Fruit fly (Drosophila melanogaster): ENCODE measurements around the gene CG42779.

The CG42779 gene

DNA sequence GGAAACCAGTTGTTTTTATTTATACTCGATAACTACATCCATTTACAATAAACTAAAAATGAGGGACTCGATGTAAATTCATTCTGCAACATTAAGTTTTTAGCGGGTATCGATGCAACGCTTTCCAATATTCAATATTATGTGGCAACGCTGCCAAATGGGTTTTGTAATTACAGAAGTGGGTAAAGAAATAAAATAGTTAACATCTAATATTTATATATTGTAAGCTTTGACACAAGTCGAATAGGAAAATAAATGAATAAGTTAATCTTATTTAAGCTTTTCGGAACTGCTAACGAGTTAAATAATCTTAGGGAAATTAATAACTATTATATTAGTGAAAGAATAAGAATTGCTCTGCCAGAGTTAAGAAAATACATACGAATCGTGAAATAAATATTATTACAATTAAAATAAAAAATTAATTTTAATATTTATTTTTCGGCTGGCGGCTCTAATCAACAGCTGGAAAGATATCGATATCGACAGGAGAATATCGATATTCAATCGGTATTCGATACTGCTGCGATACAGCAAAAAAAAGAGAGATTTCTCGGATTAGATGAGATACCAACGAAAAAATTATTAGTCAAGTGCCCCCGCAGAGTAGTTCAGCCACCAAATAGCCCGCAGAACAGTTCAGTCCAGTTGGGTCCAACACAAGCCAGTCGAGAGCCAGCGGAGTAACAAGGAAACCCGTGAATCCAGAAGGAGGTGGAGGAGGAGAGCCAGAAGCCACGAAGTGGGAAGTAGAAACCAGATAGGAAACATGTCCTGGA is 36.2 kb upstream of the CG42779 start, which contains the start of gene GckIII (continued):
- TF ChIP-seq btn (GFP tag; optimal IDR thresholded peaks at IDR 0.05) (no peak), ap (GFP tag; IDR thresholded peaks at IDR 0.05) (no peak), HLH54F (GFP tag; optimal IDR thresholded peaks at IDR 0.05) (no peak), Nf-YC (tag; optimal IDR thresholded peaks at IDR 0.05) (no peak), NK7.1 (GFP tag; optimal IDR thresholded peaks at IDR 0.05) (no peak), kah (GFP tag; optimal IDR thresholded peaks at IDR 0.05) (no peak), her (GFP tag; optimal IDR thresholded peaks at IDR 0.05) (no peak), fd96Cb (tag; optimal IDR thresholded peaks at IDR 0.05) (no peak), Gug (GFP tag; IDR thresholded peaks at IDR 0.05) (no peak), CG9609 (GFP tag; optimal IDR thresholded peaks at IDR 0.05) (no peak), CG4707 (GFP tag; optimal IDR thresholded peaks at IDR 0.05) (no peak), CG13296 (GFP tag; optimal IDR thresholded peaks at IDR 0.05) (no peak), pb (GFP tag; optimal IDR thresholded peaks at IDR 0.05) (no peak), Mad (GFP tag; optimal IDR thresholded peaks at IDR 0.05) (no peak), gfzf (GFP tag; optimal IDR thresholded peaks at IDR 0.05) (no peak), CG11085 (GFP tag; IDR thresholded peaks at IDR 0.05) (no peak), bcd (GFP tag; optimal IDR thresholded peaks at IDR 0.05) (no peak), nau (GFP tag; optimal IDR thresholded peaks at IDR 0.05) (no peak), chn (GFP tag; optimal IDR thresholded peaks at IDR 0.05) (no peak), ac (GFP tag; optimal IDR thresholded peaks at IDR 0.05) (no peak), CG18619 (GFP tag; optimal IDR thresholded peaks at IDR 0.05) (no peak), Dp (GFP tag; optimal IDR thresholded peaks at IDR 0.05) (peak; percentile 51), org-1 (GFP tag; optimal IDR thresholded peaks at IDR 0.05) (no peak), Tbp (GFP tag; optimal IDR thresholded peaks at IDR 0.05) (no peak), trh (GFP tag; optimal IDR thresholded peaks at IDR 0.05) (no peak), Dad (GFP tag; optimal IDR thresholded peaks at IDR 0.05) (no peak), CG31441 (GFP tag; IDR thresholded peaks at IDR 0.05) (no peak), CG6813 (GFP tag; optimal IDR thresholded peaks at IDR 0.05) (no peak), luna (GFP tag; optimal IDR thresholded peaks at IDR 0.05) (no peak), Opbp (GFP tag; IDR thresholded peaks at IDR 0.05; ENCODE audit: partially characterized antibody) (peak; percentile 11; the same call in 2 of the 3 replicates), CG6683 (GFP tag; optimal IDR thresholded peaks at IDR 0.05) (no peak), Eip74EF (GFP tag; optimal IDR thresholded peaks at IDR 0.05) (no peak), CG6654 (GFP tag; optimal IDR thresholded peaks at IDR 0.05) (no peak), grau (tag; optimal IDR thresholded peaks at IDR 0.05) (no peak), Ada2b (GFP tag; IDR thresholded peaks at IDR 0.05) (no peak), Myb (GFP tag; optimal IDR thresholded peaks at IDR 0.05) (no peak), scrt (GFP tag; optimal IDR thresholded peaks at IDR 0.05) (no peak), CG4424 (GFP tag; optimal IDR thresholded peaks at IDR 0.05) (no peak), CG14441 (GFP tag; IDR thresholded peaks at IDR 0.05) (no peak), CG7928 (GFP tag; optimal IDR thresholded peaks at IDR 0.05) (no peak), CrebB (tag; optimal IDR thresholded peaks at IDR 0.05) (no peak), Optix (GFP tag; IDR thresholded peaks at IDR 0.05) (no peak), amos (GFP tag; IDR thresholded peaks at IDR 0.05; ENCODE audit: partially characterized antibody) (peak; percentile 79), schlank (tag; optimal IDR thresholded peaks at IDR 0.05) (no peak), Lpt (GFP tag; optimal IDR thresholded peaks at IDR 0.05) (no peak), Jarid2 (GFP tag; optimal IDR thresholded peaks at IDR 0.05) (no peak), mirr (GFP tag; optimal IDR thresholded peaks at IDR 0.05) (no peak), Atf3 (GFP tag; optimal IDR thresholded peaks at IDR 0.05) (no peak), Dll (GFP tag; IDR thresholded peaks at IDR 0.05; ENCODE audit: partially characterized antibody) (peak; percentile 89), ham (GFP tag; IDR thresholded peaks at IDR 0.05) (no peak)

All from whole organism, embryonic.